Fruit fly (Drosophila melanogaster): ENCODE results near the gene alpha4GT1.
A peak's percentile ranks its signal among the peaks of the same experiment; 100 is the strongest.

The alpha4GT1 gene

dm6 chr2L:3037153-3037579 lies 14.2 kb upstream of the alpha4GT1 start, which contains the start of the genes CG17260 and SerRS (continued):
- TF ChIP-seq Atf-2 (GFP tag; optimal IDR thresholded peaks at IDR 0.05) (peak; percentile 91), oc (tag; optimal IDR thresholded peaks at IDR 0.05) (no peak), sr (GFP tag; IDR thresholded peaks at IDR 0.05) (no peak), Ssrp (tag; optimal IDR thresholded peaks at IDR 0.05) (peak; percentile 92), stwl (tag; optimal IDR thresholded peaks at IDR 0.05) (peak; percentile 73), CG4328 (GFP tag; optimal IDR thresholded peaks at IDR 0.05) (peak; percentile 81), lbe (GFP tag; optimal IDR thresholded peaks at IDR 0.05) (peak; percentile 93), pfk (GFP tag; optimal IDR thresholded peaks at IDR 0.05) (peak; percentile 29), CG4707 (GFP tag; optimal IDR thresholded peaks at IDR 0.05) (no peak), ash1 (GFP tag; optimal IDR thresholded peaks at IDR 0.05) (peak; percentile 8), Antp (GFP tag; optimal IDR thresholded peaks at IDR 0.05) (peak; percentile 94), ftz-f1 (GFP tag; optimal IDR thresholded peaks at IDR 0.05) (peak; percentile 66), salm (tag; optimal IDR thresholded peaks at IDR 0.05) (peak; percentile 76), row (GFP tag; IDR thresholded peaks at IDR 0.05) (peak; percentile 98), Poxn (GFP tag; IDR thresholded peaks at IDR 0.05) (peak; percentile 80), cwo (GFP tag; optimal IDR thresholded peaks at IDR 0.05) (peak; percentile 83), sima (GFP tag; optimal IDR thresholded peaks at IDR 0.05) (peak; percentile 58), CG17568 (GFP tag; optimal IDR thresholded peaks at IDR 0.05) (no peak), CG17385 (GFP tag; optimal IDR thresholded peaks at IDR 0.05) (peak; percentile 85), CG17912 (GFP tag; optimal IDR thresholded peaks at IDR 0.05) (peak; percentile 33), grn (GFP tag; optimal IDR thresholded peaks at IDR 0.05) (peak; percentile 61), scrt (GFP tag; optimal IDR thresholded peaks at IDR 0.05) (peak; percentile 76), eve (GFP tag; optimal IDR thresholded peaks at IDR 0.05) (no peak), zfh1 (GFP tag; IDR thresholded peaks at IDR 0.05) (peak; percentile 91), CG12769 (tag; optimal IDR thresholded peaks at IDR 0.05) (no peak), sug (tag; optimal IDR thresholded peaks at IDR 0.05) (peak; percentile 92), Ets65A (GFP tag) (peak; percentile 100), E2f2 (GFP tag; IDR thresholded peaks at IDR 0.05) (peak; percentile 71), Hsf (GFP tag; optimal IDR thresholded peaks at IDR 0.05) (peak; percentile 97), nmo (GFP tag; optimal IDR thresholded peaks at IDR 0.05) (peak; percentile 96), CG1832 (GFP tag; optimal IDR thresholded peaks at IDR 0.05) (no peak)

DNA sequence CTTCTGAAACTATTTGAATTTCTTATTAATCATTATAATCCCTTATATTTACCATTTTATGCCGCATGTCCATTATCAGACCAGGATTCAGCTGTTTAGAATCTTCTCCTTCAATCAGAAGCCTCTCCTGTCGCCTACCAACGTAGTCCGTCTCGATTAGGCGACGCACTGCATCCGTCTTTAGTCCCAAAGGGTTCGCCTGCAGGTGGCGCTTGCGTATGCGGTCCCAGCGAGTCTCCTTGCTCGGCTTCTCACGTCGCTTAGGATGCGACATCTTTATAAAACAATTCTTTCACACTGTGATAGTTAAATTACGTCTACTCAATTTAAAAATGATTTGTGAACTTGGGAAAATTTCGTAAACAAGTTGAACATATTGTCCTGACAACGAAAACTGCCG lies 12.0 kb upstream of the alpha4GT1 start, which contains the start of gene CG17258:
CG17258 (minus strand) TSS at position 380 of the 400 bp plus-strand sequence.
- peak; percentile 78 for TF ChIP-seq CTCF (GFP tag; optimal IDR thresholded peaks at IDR 0.05)
- TF ChIP-seq Optix (GFP tag; IDR thresholded peaks at IDR 0.05), result no peak

dm6 chr2L:3030350-3030749 lies 7.4 kb upstream of the alpha4GT1 start, which contains the start of gene GABPI:
GABPI (plus strand) TSS chr2L:3030539.
- no peak for TF ChIP-seq CG11695 (GFP tag; IDR thresholded peaks at IDR 0.05)
- TF ChIP-seq kay (GFP tag; optimal IDR thresholded peaks at IDR 0.05), result no peak
- TF ChIP-seq MBD-R2 (GFP tag; IDR thresholded peaks at IDR 0.05), result peak; percentile 85
- TF ChIP-seq CG6254 (GFP tag; optimal IDR thresholded peaks at IDR 0.05), result peak; percentile 100
- peak; percentile 6 for TF ChIP-seq CHES-1-like (GFP tag; optimal IDR thresholded peaks at IDR 0.05)
- no peak for TF ChIP-seq NC2β (GFP tag; optimal IDR thresholded peaks at IDR 0.05)
- no peak for TF ChIP-seq kah (GFP tag; optimal IDR thresholded peaks at IDR 0.05)
- TF ChIP-seq lbe (GFP tag; optimal IDR thresholded peaks at IDR 0.05), result no peak
- peak; percentile 44; the same call in 1 of the 2 replicates for TF ChIP-seq CG32532 (GFP tag; IDR thresholded peaks at IDR 0.05)
- no peak for TF ChIP-seq CG7928 (GFP tag; optimal IDR thresholded peaks at IDR 0.05)
- TF ChIP-seq cato (GFP tag; optimal IDR thresholded peaks at IDR 0.05; ENCODE audit: borderline replicate concordance), result no peak
- TF ChIP-seq E2f2 (GFP tag; IDR thresholded peaks at IDR 0.05), result peak; percentile 93
- no peak for TF ChIP-seq en (GFP tag; optimal IDR thresholded peaks at IDR 0.05)
- no peak for TF ChIP-seq ap (GFP tag; IDR thresholded peaks at IDR 0.05)
- TF ChIP-seq Dad (GFP tag; optimal IDR thresholded peaks at IDR 0.05), result no peak
- TF ChIP-seq stc (GFP tag; IDR thresholded peaks at IDR 0.05), result no peak
- no peak for TF ChIP-seq sr (GFP tag; IDR thresholded peaks at IDR 0.05)
- TF ChIP-seq NfI (GFP tag; optimal IDR thresholded peaks at IDR 0.05), result peak; percentile 59
- TF ChIP-seq Stat92E (GFP tag; optimal IDR thresholded peaks at IDR 0.05), result peak in 1 of 3 experiments; percentile 55
- TF ChIP-seq CG1233 (GFP tag; optimal IDR thresholded peaks at IDR 0.05), result peak; percentile 15

Data from whole organism, embryonic.